Fruit fly (Drosophila melanogaster): ENCODE measurements around the gene CG5151.

Gene CG5151

dm6 chr3L:16128481-16128972, 36.0 kb downstream of the CG5151 start, which contains the start of gene Pgm1 (continued):
- TF ChIP-seq CG2120 (GFP tag; optimal IDR thresholded peaks at IDR 0.05) (peak; percentile 93), sim (GFP tag; IDR thresholded peaks at IDR 0.05) (peak; percentile 39; the same call in 1 of the 2 replicates), CG10565 (GFP tag; optimal IDR thresholded peaks at IDR 0.05) (peak; percentile 10), CG13894 (tag; optimal IDR thresholded peaks at IDR 0.05) (no peak), Lpt (GFP tag; optimal IDR thresholded peaks at IDR 0.05) (no peak), da (GFP tag; optimal IDR thresholded peaks at IDR 0.05) (peak; percentile 83), ind (GFP tag; optimal IDR thresholded peaks at IDR 0.05) (peak; percentile 90), kay (GFP tag; optimal IDR thresholded peaks at IDR 0.05) (peak; percentile 76), maf-S (GFP tag; optimal IDR thresholded peaks at IDR 0.05) (peak; percentile 88), hkb (optimal IDR thresholded peaks at IDR 0.05) (peak; percentile 59), hkb (GFP tag; IDR thresholded peaks at IDR 0.05) (peak; percentile 73), Aef1 (GFP tag; IDR thresholded peaks at IDR 0.05) (peak; percentile 70), CHES-1-like (GFP tag; optimal IDR thresholded peaks at IDR 0.05) (peak; percentile 95), vnd (GFP tag; IDR thresholded peaks at IDR 0.05; ENCODE audit: partially characterized antibody) (no peak), schlank (tag; optimal IDR thresholded peaks at IDR 0.05) (peak; percentile 81), Doc2 (GFP tag; IDR thresholded peaks at IDR 0.05) (no peak), wek (GFP tag; optimal IDR thresholded peaks at IDR 0.05) (peak; percentile 73), CG15479 (GFP tag; optimal IDR thresholded peaks at IDR 0.05) (peak; percentile 75), CG1647 (GFP tag; optimal IDR thresholded peaks at IDR 0.05) (peak; percentile 61), repo (GFP tag; optimal IDR thresholded peaks at IDR 0.05) (peak; percentile 89), CG10979 (tag; optimal IDR thresholded peaks at IDR 0.05) (peak; percentile 79), CG12942 (GFP tag; optimal IDR thresholded peaks at IDR 0.05) (peak; percentile 85), bab2 (GFP tag; optimal IDR thresholded peaks at IDR 0.05) (peak; percentile 91), Blimp-1 (GFP tag; optimal IDR thresholded peaks at IDR 0.05) (no peak), CG31365 (tag; optimal IDR thresholded peaks at IDR 0.05) (peak; percentile 72), CG8388 (GFP tag; optimal IDR thresholded peaks at IDR 0.05) (peak; percentile 64), ken (GFP tag; IDR thresholded peaks at IDR 0.05) (peak; percentile 73; the same call in 2 of the 3 replicates), CG8290 (GFP tag; optimal IDR thresholded peaks at IDR 0.05) (peak; percentile 70), CG8290 (tag; optimal IDR thresholded peaks at IDR 0.05) (peak; percentile 34 to 96), CG17359 (tag; optimal IDR thresholded peaks at IDR 0.05) (peak; percentile 75), pum (GFP tag; optimal IDR thresholded peaks at IDR 0.05) (peak; percentile 86), wdn (GFP tag; IDR thresholded peaks at IDR 0.05) (peak; percentile 63), CG18619 (GFP tag; optimal IDR thresholded peaks at IDR 0.05) (peak; percentile 81), CG2712 (tag; optimal IDR thresholded peaks at IDR 0.05) (peak; percentile 77), CG10274 (GFP tag; optimal IDR thresholded peaks at IDR 0.05) (peak; percentile 100), Mes4 (GFP tag; optimal IDR thresholded peaks at IDR 0.05) (peak; percentile 85), hth (optimal IDR thresholded peaks at IDR 0.05) (no peak), cas (GFP tag; IDR thresholded peaks at IDR 0.05) (peak; percentile 49; the same call in 1 of the 2 replicates), cg (GFP tag; optimal IDR thresholded peaks at IDR 0.05) (no peak), br (optimal IDR thresholded peaks at IDR 0.05) (no peak), tin (GFP tag; optimal IDR thresholded peaks at IDR 0.05) (peak; percentile 70), eve (GFP tag; optimal IDR thresholded peaks at IDR 0.05) (no peak), nmo (GFP tag; optimal IDR thresholded peaks at IDR 0.05) (peak; percentile 82), Six4 (GFP tag; optimal IDR thresholded peaks at IDR 0.05) (peak; percentile 81), CG17385 (GFP tag; optimal IDR thresholded peaks at IDR 0.05) (peak; percentile 68), Xrp1 (GFP tag; IDR thresholded peaks at IDR 0.05) (peak; percentile 84), ftz-f1 (GFP tag; optimal IDR thresholded peaks at IDR 0.05) (peak; percentile 94), TFAM (GFP tag; optimal IDR thresholded peaks at IDR 0.05) (peak; percentile 9), CG18764 (GFP tag; optimal IDR thresholded peaks at IDR 0.05) (peak; percentile 74), B-H2 (GFP tag; optimal IDR thresholded peaks at IDR 0.05) (peak; percentile 71), HmgZ (tag; optimal IDR thresholded peaks at IDR 0.05) (peak; percentile 91), PHDP (tag; optimal IDR thresholded peaks at IDR 0.05) (peak; percentile 86)
